Fruit fly (Drosophila melanogaster): ENCODE data around the gene CG15561.

- no peak for TF ChIP-seq pita (GFP tag; optimal IDR thresholded peaks at IDR 0.05)
- TF ChIP-seq Drgx (GFP tag; IDR thresholded peaks at IDR 0.05) = no peak
- no peak for TF ChIP-seq fru (optimal IDR thresholded peaks at IDR 0.05)
- no peak for TF ChIP-seq fd3F (GFP tag; optimal IDR thresholded peaks at IDR 0.05)
- TF ChIP-seq en (GFP tag; optimal IDR thresholded peaks at IDR 0.05) = no peak
- TF ChIP-seq GATAe (GFP tag; conservative IDR thresholded peaks at IDR 0.05) = no peak
- no peak for TF ChIP-seq Mrtf (GFP tag; IDR thresholded peaks at IDR 0.05)
- no peak for TF ChIP-seq CG13894 (tag; optimal IDR thresholded peaks at IDR 0.05)
Observed at dm6 chr3R:31232236-31232635, 16.5 kb upstream of the CG15561 start, which contains the start of gene CG15563.
